Worm (Caenorhabditis elegans) whole organism, young adult: ENCODE measurements around the gene W02B3.3.

Experiments used
- B0035.1 ChIP-seq: sonication (generic microtip); optimal IDR thresholded peaks from 2 replicates; lab custom pipeline; 2016; ENCODE audit warnings: missing genetic modification characterization, mild to moderate bottlenecking, missing compliant biosample characterization, missing genotype, missing genetic modification reagents
- C06A6.2 ChIP-seq: fragments of 200-800 bp; sonication (Bioruptor generic); conservative IDR thresholded peaks from 2 replicates; pipeline ENCODE4 v1.3.6; 2022; ENCODE audit warnings: missing genetic modification characterization, missing compliant biosample characterization
- C17E4.6 ChIP-seq: fragments of 200-800 bp; sonication (Bioruptor generic); IDR thresholded peaks from 2 replicates; pipeline ENCODE4 v1.3.6; 2022; ENCODE audit warnings: missing genetic modification reagents, missing genetic modification characterization, missing compliant biosample characterization
- D2030.7 ChIP-seq: fragments of 200-800 bp; sonication (Bioruptor generic); IDR thresholded peaks from 2 replicates; pipeline ENCODE4 v1.3.6; 2022; ENCODE audit warnings: missing genetic modification reagents, missing genetic modification characterization, missing compliant biosample characterization
- F57A8.1 ChIP-seq: fragments of 200-800 bp; sonication (Bioruptor generic); optimal IDR thresholded peaks from 2 replicates; lab custom pipeline; 2018; ENCODE audit warnings: mild to moderate bottlenecking, missing genetic modification characterization, moderate library complexity, missing compliant biosample characterization
- Y53F4B.3 ChIP-seq: fragments of 200-800 bp; sonication (Bioruptor generic); IDR thresholded peaks from 2 replicates; pipeline ENCODE4 v1.3.6; 2022; ENCODE audit warnings: missing genetic modification reagents, missing genetic modification characterization, missing compliant biosample characterization
- Y56A3A.18 ChIP-seq: fragments of 200-800 bp; sonication (Bioruptor generic); IDR thresholded peaks from 2 replicates; pipeline ENCODE4 v1.3.6; 2022; ENCODE audit warnings: missing genetic modification reagents, missing genetic modification characterization, missing compliant biosample characterization
- Y79H2A.3 ChIP-seq: fragments of 200-800 bp; sonication (Bioruptor generic); conservative IDR thresholded peaks from 2 replicates; pipeline ENCODE4 v1.3.6; 2022; ENCODE audit warnings: missing genetic modification reagents, missing genetic modification characterization, missing compliant biosample characterization
- ZK185.1 ChIP-seq: sonication (generic microtip); optimal IDR thresholded peaks from 2 replicates; lab custom pipeline; 2016; ENCODE audit warnings: mild to moderate bottlenecking, missing genetic modification characterization, missing compliant biosample characterization; ENCODE audit not compliant: poor library complexity, severe bottlenecking
- athp-1 ChIP-seq: sonication (generic microtip); optimal IDR thresholded peaks from 2 replicates; lab custom pipeline; 2017; ENCODE audit warnings: mild to moderate bottlenecking, missing genetic modification characterization, missing compliant biosample characterization
- attf-5 ChIP-seq: fragments of 200-800 bp; sonication (Bioruptor generic); optimal IDR thresholded peaks from 2 replicates; lab custom pipeline; 2018; ENCODE audit warnings: mild to moderate bottlenecking, missing genetic modification characterization, missing compliant biosample characterization
- attf-6 ChIP-seq: fragments of 200-800 bp; sonication (Bioruptor generic); IDR thresholded peaks from 2 replicates; pipeline ENCODE4 v1.3.6; 2022; ENCODE audit warnings: missing genetic modification reagents, missing genetic modification characterization, missing compliant biosample characterization
- ccch-3 ChIP-seq: fragments of 200-800 bp; sonication (Bioruptor generic); optimal IDR thresholded peaks from 2 replicates; lab custom pipeline; 2018; ENCODE audit warnings: mild to moderate bottlenecking, missing genetic modification characterization, missing compliant biosample characterization
- cebp-1 ChIP-seq, 2 experiments: fragments of 200-800 bp in 1 of 2; sonication (Bioruptor generic) in 1 of 2; sonication (generic microtip) in 1 of 2; IDR thresholded peaks in 1 of 2; optimal IDR thresholded peaks in 1 of 2; 2 replicates each; pipeline versions ENCODE4 v1.3.6 to Lab custom; 2017 to 2022; ENCODE audit warnings: missing compliant biosample characterization in 2 of 2, missing genetic modification characterization in 2 of 2, mild to moderate bottlenecking in 1 of 2, missing genetic modification reagents in 1 of 2, moderate library complexity in 1 of 2
- ceh-79 ChIP-seq: sonication (generic microtip); optimal IDR thresholded peaks from 2 replicates; lab custom pipeline; 2017; ENCODE audit warnings: mild to moderate bottlenecking, missing genetic modification characterization, missing compliant biosample characterization
- dox-1 ChIP-seq: fragments of 200-800 bp; sonication (Bioruptor generic); IDR thresholded peaks from 2 replicates; pipeline ENCODE4 v1.3.6; 2022; ENCODE audit warnings: missing genetic modification reagents, missing genetic modification characterization, missing compliant biosample characterization
- efl-1 ChIP-seq: fragments of 150-350 bp; optimal IDR thresholded peaks from 2 replicates; lab custom pipeline; 2014; ENCODE audit warnings: missing biosample characterization, missing genetic modification reagents, missing genetic modification characterization
- egl-18 ChIP-seq: fragments of 200-800 bp; sonication (Bioruptor generic); IDR thresholded peaks from 2 replicates; pipeline ENCODE4 v1.3.6; 2022; ENCODE audit warnings: missing genetic modification reagents, missing genetic modification characterization, missing compliant biosample characterization
- ekl-4 ChIP-seq: fragments of 200-800 bp; sonication (Bioruptor generic); IDR thresholded peaks from 2 replicates; pipeline ENCODE4 v1.3.6; 2022; ENCODE audit warnings: missing genetic modification reagents, missing genetic modification characterization, missing compliant biosample characterization
- ets-4 ChIP-seq: fragments of 200-800 bp; sonication (Bioruptor generic); optimal IDR thresholded peaks from 2 replicates; lab custom pipeline; 2018; ENCODE audit warnings: mild to moderate bottlenecking, missing genetic modification characterization, missing compliant biosample characterization
- fkh-3 ChIP-seq: sonication (generic microtip); optimal IDR thresholded peaks from 2 replicates; lab custom pipeline; 2016; ENCODE audit warnings: mild to moderate bottlenecking, missing genetic modification characterization, missing compliant biosample characterization
- gei-17 ChIP-seq: fragments of 200-800 bp; sonication (Bioruptor generic); optimal IDR thresholded peaks from 2 replicates; lab custom pipeline; 2018; ENCODE audit warnings: mild to moderate bottlenecking, missing genetic modification characterization, missing compliant biosample characterization
- hmg-1.2 ChIP-seq: fragments of 200-800 bp; sonication (Bioruptor generic); IDR thresholded peaks from 2 replicates; pipeline ENCODE4 v1.3.6; 2022; ENCODE audit warnings: missing genetic modification reagents, missing genetic modification characterization, missing compliant biosample characterization
- hrde-1 ChIP-seq: sonication (generic microtip); optimal IDR thresholded peaks from 2 replicates; lab custom pipeline; 2016; ENCODE audit warnings: missing genetic modification characterization, mild to moderate bottlenecking, missing compliant biosample characterization, moderate library complexity, missing genotype, missing genetic modification reagents, borderline replicate concordance
- lin-26 ChIP-seq: fragments of 200-800 bp; sonication (Bioruptor generic); IDR thresholded peaks from 2 replicates; pipeline ENCODE4 v1.3.6; 2022; ENCODE audit warnings: missing genetic modification reagents, missing genetic modification characterization, missing compliant biosample characterization
- lin-35 ChIP-seq, 3 experiments: fragments of 150-350 bp in 2 of 3; sonication (generic microtip) in 1 of 3; optimal IDR thresholded peaks; 2 replicates each; lab custom pipeline; 2014 to 2018; ENCODE audit warnings: missing biosample characterization in 3 of 3, missing genetic modification characterization in 3 of 3, missing genetic modification reagents in 3 of 3
- lin-40 ChIP-seq: sonication (generic microtip); optimal IDR thresholded peaks from 2 replicates; lab custom pipeline; 2016; ENCODE audit warnings: missing genetic modification characterization, mild to moderate bottlenecking, missing compliant biosample characterization, missing genotype, missing genetic modification reagents
- lsl-1 ChIP-seq: fragments of 200-800 bp; sonication (Bioruptor generic); optimal IDR thresholded peaks from 2 replicates; lab custom pipeline; 2018; ENCODE audit warnings: mild to moderate bottlenecking, missing genetic modification characterization, moderate library complexity, missing compliant biosample characterization
- madf-10 ChIP-seq: sonication (generic microtip); optimal IDR thresholded peaks from 2 replicates; lab custom pipeline; 2016; ENCODE audit warnings: mild to moderate bottlenecking, missing genetic modification characterization, missing compliant biosample characterization
- mcd-1 ChIP-seq: fragments of 200-800 bp; sonication (Bioruptor generic); IDR thresholded peaks from 2 replicates; pipeline ENCODE4 v1.3.6; 2022; ENCODE audit warnings: missing genetic modification reagents, missing genetic modification characterization, missing compliant biosample characterization
- nhr-179 ChIP-seq: sonication (generic microtip); optimal IDR thresholded peaks from 2 replicates; lab custom pipeline; 2016; ENCODE audit warnings: mild to moderate bottlenecking, missing genetic modification characterization, missing compliant biosample characterization
- nhr-80 ChIP-seq: sonication (generic microtip); optimal IDR thresholded peaks from 2 replicates; lab custom pipeline; 2016; ENCODE audit warnings: missing genetic modification characterization, missing compliant biosample characterization
- nhr-90 ChIP-seq: sonication (generic microtip); optimal IDR thresholded peaks from 2 replicates; lab custom pipeline; 2016; ENCODE audit warnings: missing genotype, mild to moderate bottlenecking, missing genetic modification characterization, missing compliant biosample characterization
- pbrm-1 ChIP-seq: fragments of 200-800 bp; sonication (Bioruptor generic); IDR thresholded peaks from 2 replicates; pipeline ENCODE4 v1.3.6; 2022; ENCODE audit warnings: missing genetic modification reagents, missing genetic modification characterization, missing compliant biosample characterization
- pha-4 ChIP-seq: fragments of 150-350 bp; sonication (generic microtip); optimal IDR thresholded peaks from 2 replicates; lab custom pipeline; 2014; ENCODE audit warnings: missing biosample characterization, missing genetic modification reagents, missing genetic modification characterization
- snpc-1.3 ChIP-seq: sonication (generic microtip); optimal IDR thresholded peaks from 2 replicates; lab custom pipeline; 2017; ENCODE audit warnings: missing genetic modification characterization, mild to moderate bottlenecking, missing compliant biosample characterization, antibody characterized with exemption, moderate library complexity, missing genotype, missing genetic modification reagents; ENCODE audit not compliant: insufficient read depth
- sptf-2 ChIP-seq: fragments of 200-800 bp; sonication (Bioruptor generic); optimal IDR thresholded peaks from 2 replicates; lab custom pipeline; 2018; ENCODE audit warnings: mild to moderate bottlenecking, missing genetic modification characterization, missing compliant biosample characterization
- zfh-2 ChIP-seq: fragments of 200-800 bp; sonication (Bioruptor generic); conservative IDR thresholded peaks from 2 replicates; pipeline ENCODE4 v1.3.6; 2022; ENCODE audit warnings: missing genetic modification reagents, missing genetic modification characterization, missing compliant biosample characterization
- ztf-18 ChIP-seq: sonication (generic microtip); optimal IDR thresholded peaks from 2 replicates; lab custom pipeline; 2016; ENCODE audit warnings: missing genotype, mild to moderate bottlenecking, missing genetic modification characterization, missing compliant biosample characterization
- ztf-25 ChIP-seq: fragments of 200-800 bp; sonication (Bioruptor generic); IDR thresholded peaks from 2 replicates; pipeline ENCODE4 v1.3.6; 2022; ENCODE audit warnings: missing genetic modification reagents, missing genetic modification characterization, missing compliant biosample characterization

Gene W02B3.3

ce11 chrIII:638319-638718 is 29.9 kb downstream of the W02B3.3 start, which contains the start of gene sbds-1:
Gene sbds-1 (minus strand): TSS chrIII:638419.
- TF ChIP-seq F57A8.1 (GFP tag; lab: Kevin White, UChicago) (no peak), attf-6 (no peak), fkh-3 (no peak), dox-1 (GFP tag; lab: Robert Waterston, UW) (no peak), ccch-3 (GFP tag; lab: Kevin White, UChicago) (no peak), Y53F4B.3 (no peak), ZK185.1 (no peak), lin-35 (GFP tag; optimal IDR thresholded peaks at IDR 0.05; lab: Kevin White, UChicago) (no peak), lin-26 (GFP tag; lab: Robert Waterston, UW) (no peak), ekl-4 (GFP tag; lab: Robert Waterston, UW) (no peak), nhr-90 (tag; lab: Kevin White, UChicago) (no peak), ztf-25 (GFP tag; lab: Robert Waterston, UW) (no peak), athp-1 (no peak), pha-4 (tag; lab: Kevin White, UChicago) (no peak), ets-4 (GFP tag; lab: Kevin White, UChicago) (no peak)

- TF ChIP-seq zfh-2 (GFP tag; lab: Robert Waterston, UW) (no peak), pbrm-1 (no peak), B0035.1 (tag; lab: Kevin White, UChicago) (no peak), C17E4.6 (GFP tag; lab: Robert Waterston, UW) (no peak), ekl-4 (GFP tag; lab: Robert Waterston, UW) (no peak), egl-18 (GFP tag; lab: Robert Waterston, UW) (no peak), ZK185.1 (no peak), nhr-80 (no peak), C06A6.2 (GFP tag; lab: Robert Waterston, UW) (no peak), gei-17 (GFP tag; lab: Kevin White, UChicago) (no peak), Y79H2A.3 (GFP tag; lab: Robert Waterston, UW) (no peak), madf-10 (tag; lab: Kevin White, UChicago) (no peak), Y56A3A.18 (GFP tag; lab: Robert Waterston, UW) (no peak), ceh-79 (tag; lab: Kevin White, UChicago) (no peak), sptf-2 (GFP tag; lab: Kevin White, UChicago) (no peak)
Observed at ce11 chrIII:636067-636466, 32.2 kb downstream of the W02B3.3 start, which contains the start of gene T19C3.7. Gene T19C3.7 (minus strand): TSS chrIII:636167.

ce11 chrIII:634618-635017 is 33.6 kb downstream of the W02B3.3 start, which contains the start of gene fem-2:
Gene fem-2 (minus strand): TSS chrIII:634626.
- peak; percentile 2 for TF ChIP-seq attf-5
- no peak for TF ChIP-seq nhr-179 (tag; lab: Kevin White, UChicago)
- peak; percentile 35 for TF ChIP-seq lsl-1
- no peak for TF ChIP-seq snpc-1.3 (tag; lab: Kevin White, UChicago)
- TF ChIP-seq ztf-18: peak; percentile 91
- no peak for TF ChIP-seq hrde-1
- TF ChIP-seq efl-1 (GFP tag; lab: Kevin White, UChicago): peak; percentile 36
- TF ChIP-seq mcd-1 (GFP tag; lab: Robert Waterston, UW): peak; percentile 66
- peak; percentile 31 for TF ChIP-seq lin-40
- TF ChIP-seq cebp-1 (GFP tag; IDR thresholded peaks at IDR 0.05; lab: Robert Waterston, UW): no peak
- peak; percentile 26 for TF ChIP-seq cebp-1 (tag; optimal IDR thresholded peaks at IDR 0.05; lab: Kevin White, UChicago)
- TF ChIP-seq D2030.7: peak; percentile 28; the same call in 1 of the 2 replicates
- TF ChIP-seq hmg-1.2 (GFP tag; lab: Robert Waterston, UW): peak; percentile 13; the same call in 1 of the 2 replicates
